Fruit fly (Drosophila melanogaster): Measurements from ENCODE around the gene CG15822.

CG15822 gene

dm6 chr3L:2162019-2162418 lies 1.6 kb downstream of the CG15822 start (continued):
- TF ChIP-seq en (GFP tag; optimal IDR thresholded peaks at IDR 0.05): peak; percentile 7
- TF ChIP-seq nau (GFP tag; optimal IDR thresholded peaks at IDR 0.05): peak; percentile 72
- TF ChIP-seq CG10267 (tag; optimal IDR thresholded peaks at IDR 0.05): peak; percentile 56
- no peak for TF ChIP-seq GATAe (GFP tag; conservative IDR thresholded peaks at IDR 0.05)
- TF ChIP-seq CG42726 (GFP tag; IDR thresholded peaks at IDR 0.05; ENCODE audit: partially characterized antibody): no peak
- no peak for TF ChIP-seq fu2 (GFP tag; optimal IDR thresholded peaks at IDR 0.05)
- peak; percentile 21 for TF ChIP-seq CrebB (tag; optimal IDR thresholded peaks at IDR 0.05)
- TF ChIP-seq CG2120 (GFP tag; optimal IDR thresholded peaks at IDR 0.05): peak; percentile 16
- TF ChIP-seq CG2116 (GFP tag; optimal IDR thresholded peaks at IDR 0.05): no peak
- TF ChIP-seq aop (GFP tag; IDR thresholded peaks at IDR 0.05): peak; percentile 65
- peak; percentile 80 for TF ChIP-seq ase (GFP tag; IDR thresholded peaks at IDR 0.05)
- TF ChIP-seq CG8478 (optimal IDR thresholded peaks at IDR 0.05): no peak
- peak; percentile 57 for TF ChIP-seq pnt (GFP tag; optimal IDR thresholded peaks at IDR 0.05)
- TF ChIP-seq ro (GFP tag; IDR thresholded peaks at IDR 0.05): peak; percentile 27; the same call in 1 of the 2 replicates
- peak; percentile 53 for TF ChIP-seq jing (GFP tag; optimal IDR thresholded peaks at IDR 0.05)
- TF ChIP-seq D19B (GFP tag; optimal IDR thresholded peaks at IDR 0.05): no peak
- no peak for TF ChIP-seq exex (tag; optimal IDR thresholded peaks at IDR 0.05)
- peak; percentile 25 for TF ChIP-seq Deaf1 (tag; optimal IDR thresholded peaks at IDR 0.05)
- TF ChIP-seq wdn (GFP tag; IDR thresholded peaks at IDR 0.05): 0 out of 2 replicates have a peak, but pooled peaks have one; percentile 43
- TF ChIP-seq lov (optimal IDR thresholded peaks at IDR 0.05): no peak
- peak; percentile 88 for TF ChIP-seq lov (GFP tag; IDR thresholded peaks at IDR 0.05)
- TF ChIP-seq Myb (GFP tag; optimal IDR thresholded peaks at IDR 0.05): no peak
- TF ChIP-seq dpn (GFP tag; optimal IDR thresholded peaks at IDR 0.05): peak; percentile 68 to 71
- TF ChIP-seq wek (GFP tag; optimal IDR thresholded peaks at IDR 0.05): no peak
- TF ChIP-seq CG10209 (GFP tag; optimal IDR thresholded peaks at IDR 0.05): peak; percentile 22
- peak; percentile 21 for TF ChIP-seq her (GFP tag; optimal IDR thresholded peaks at IDR 0.05)
- TF ChIP-seq B-H1 (GFP tag; IDR thresholded peaks at IDR 0.05): peak; percentile 81
- peak; percentile 76 for TF ChIP-seq jumu (GFP tag; optimal IDR thresholded peaks at IDR 0.05)
- TF ChIP-seq sna (GFP tag; IDR thresholded peaks at IDR 0.05; ENCODE audit: partially characterized antibody): no peak
- peak; percentile 63 for TF ChIP-seq CG1792 (GFP tag; optimal IDR thresholded peaks at IDR 0.05)
- TF ChIP-seq Dfd (GFP tag; optimal IDR thresholded peaks at IDR 0.05): no peak
- TF ChIP-seq CG10654 (GFP tag; optimal IDR thresholded peaks at IDR 0.05): peak; percentile 80
- TF ChIP-seq seq (GFP tag; IDR thresholded peaks at IDR 0.05): peak; percentile 60; the same call in 1 of the 2 replicates
- TF ChIP-seq zfh2 (GFP tag; optimal IDR thresholded peaks at IDR 0.05): no peak
- TF ChIP-seq usp (GFP tag; optimal IDR thresholded peaks at IDR 0.05): no peak
- peak; percentile 59 for TF ChIP-seq Gsc (GFP tag; IDR thresholded peaks at IDR 0.05)
- no peak for TF ChIP-seq CG6683 (GFP tag; optimal IDR thresholded peaks at IDR 0.05)
- TF ChIP-seq chinmo (GFP tag; IDR thresholded peaks at IDR 0.05; ENCODE audit: partially characterized antibody): no peak
- TF ChIP-seq vvl (GFP tag; IDR thresholded peaks at IDR 0.05): peak; percentile 93
- TF ChIP-seq ab (GFP tag; optimal IDR thresholded peaks at IDR 0.05): no peak
- no peak for TF ChIP-seq luna (GFP tag; optimal IDR thresholded peaks at IDR 0.05)
- no peak for TF ChIP-seq Neu2 (GFP tag; optimal IDR thresholded peaks at IDR 0.05; ENCODE audit: borderline replicate concordance)
- TF ChIP-seq nom (GFP tag; optimal IDR thresholded peaks at IDR 0.05): peak; percentile 43
- TF ChIP-seq CG1602 (GFP tag; optimal IDR thresholded peaks at IDR 0.05): peak; percentile 51
- peak; percentile 49; the same call in 1 of the 2 replicates for TF ChIP-seq Atf6 (GFP tag; IDR thresholded peaks at IDR 0.05)
- no peak for TF ChIP-seq odd (GFP tag; optimal IDR thresholded peaks at IDR 0.05)
- TF ChIP-seq fd96Cb (tag; optimal IDR thresholded peaks at IDR 0.05): peak; percentile 87
- TF ChIP-seq Dek (tag; optimal IDR thresholded peaks at IDR 0.05): peak; percentile 30
- TF ChIP-seq wor (GFP tag; IDR thresholded peaks at IDR 0.05): peak; percentile 79
- peak; percentile 80 for TF ChIP-seq onecut (GFP tag; IDR thresholded peaks at IDR 0.05)
- peak; percentile 7 for TF ChIP-seq NC2α (GFP tag; optimal IDR thresholded peaks at IDR 0.05)
- peak; percentile 83 for TF ChIP-seq Camta (GFP tag; optimal IDR thresholded peaks at IDR 0.05)

Data from whole organism, embryonic.